Worm (Caenorhabditis elegans): ENCODE data around the gene srsx-18.

Gene srsx-18

DNA sequence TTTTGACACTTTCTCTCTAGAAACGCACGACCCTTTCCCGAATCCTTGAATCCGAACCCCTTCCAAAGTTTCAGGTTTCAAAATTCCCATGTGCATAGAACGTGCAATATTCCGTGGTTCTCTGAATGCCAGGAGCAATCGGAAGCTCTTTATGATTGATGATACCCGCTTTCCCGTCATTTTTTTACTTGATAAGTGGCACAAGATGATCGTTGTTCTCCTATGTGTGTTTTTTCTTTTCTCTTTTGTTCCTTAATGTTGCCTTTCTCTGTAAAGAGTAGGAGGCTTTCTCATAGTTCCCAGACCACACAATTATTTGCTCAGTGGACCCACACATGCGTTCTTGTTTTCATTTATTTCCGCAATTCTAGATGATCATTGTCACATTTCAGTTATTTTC is 33.5 kb upstream of the srsx-18 start:
- TF ChIP-seq unc-39 (tag; optimal IDR thresholded peaks at IDR 0.05) (no peak), elt-1 (tag; optimal IDR thresholded peaks at IDR 0.05; ENCODE audit: borderline replicate concordance, insufficient read depth) (no peak), unc-120 (tag; optimal IDR thresholded peaks at IDR 0.05; ENCODE audit: poor library complexity, severe bottlenecking) (no peak), drap-1 (GFP tag; optimal IDR thresholded peaks at IDR 0.05) (no peak), ceh-39 (tag; optimal IDR thresholded peaks at IDR 0.05) (no peak), nhr-76 (tag; optimal IDR thresholded peaks at IDR 0.05) (no peak), mls-2 (tag; optimal IDR thresholded peaks at IDR 0.05) (no peak), nhr-12 (tag; optimal IDR thresholded peaks at IDR 0.05) (no peak), zip-8 (tag; optimal IDR thresholded peaks at IDR 0.05) (no peak), tbx-8 (GFP tag; optimal IDR thresholded peaks at IDR 0.05) (no peak), ceh-83 (GFP tag; optimal IDR thresholded peaks at IDR 0.05) (no peak), lin-13 (tag; optimal IDR thresholded peaks at IDR 0.05) (no peak), hlh-1 (tag; optimal IDR thresholded peaks at IDR 0.05) (no peak), ham-2 (GFP tag; optimal IDR thresholded peaks at IDR 0.05) (no peak), ces-1 (GFP tag; optimal IDR thresholded peaks at IDR 0.05) (no peak), lin-32 (GFP tag; optimal IDR thresholded peaks at IDR 0.05) (no peak), M03D4.4 (tag; optimal IDR thresholded peaks at IDR 0.05) (no peak), mab-5 (tag; optimal IDR thresholded peaks at IDR 0.05) (no peak)

DNA sequence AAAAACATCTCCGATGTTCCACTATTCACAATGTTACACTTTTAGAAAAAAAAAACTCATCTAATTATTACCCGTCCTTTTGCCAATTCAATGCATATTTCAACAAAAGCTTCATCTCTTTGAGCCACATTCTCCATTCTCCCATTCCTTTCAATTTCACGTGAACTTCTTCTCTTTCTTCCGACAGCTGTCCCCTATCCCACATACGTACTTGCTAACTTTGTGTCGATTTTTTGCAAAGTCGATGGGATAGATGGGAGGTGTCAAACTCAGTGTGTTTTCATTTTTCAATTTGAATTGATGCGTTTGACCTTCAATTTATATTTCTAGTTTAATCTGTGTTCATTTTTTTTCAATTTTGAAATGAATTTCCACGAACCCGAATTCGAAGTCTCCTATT is 31.1 kb upstream of the srsx-18 start:
- TF ChIP-seq ceh-39 (tag; optimal IDR thresholded peaks at IDR 0.05) = no peak
- peak; percentile 32 for TF ChIP-seq hlh-1 (tag; optimal IDR thresholded peaks at IDR 0.05)
- no peak for TF ChIP-seq mab-5 (tag; optimal IDR thresholded peaks at IDR 0.05)
- no peak for TF ChIP-seq ham-2 (GFP tag; optimal IDR thresholded peaks at IDR 0.05)
- TF ChIP-seq tbx-8 (GFP tag; optimal IDR thresholded peaks at IDR 0.05) = no peak

DNA sequence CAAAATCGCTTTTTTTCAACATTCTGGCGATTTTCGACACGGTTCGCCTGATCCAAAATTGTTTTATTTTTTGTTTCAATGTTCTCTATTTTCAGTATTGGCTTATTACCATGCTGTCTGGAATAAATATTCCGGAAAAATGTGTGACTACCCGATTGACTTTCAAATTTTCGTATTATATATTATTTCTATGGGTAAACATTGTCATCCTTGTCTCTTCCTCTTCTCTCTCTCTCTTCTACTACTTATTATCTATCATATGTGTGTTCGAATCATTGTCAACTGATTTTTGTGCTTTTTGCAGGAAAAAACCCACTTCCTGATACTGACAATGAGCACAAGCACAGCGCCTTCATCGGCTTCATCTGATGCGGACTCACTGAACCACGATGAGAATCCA is 29.3 kb upstream of the srsx-18 start, which contains the start of gene C04E6.7:
Gene C04E6.7 (plus strand): TSS at position 301 of the 400 bp plus-strand sequence.
- no peak for TF ChIP-seq mls-2 (tag; optimal IDR thresholded peaks at IDR 0.05)
- TF ChIP-seq ces-1 (GFP tag; optimal IDR thresholded peaks at IDR 0.05) = no peak
- no peak for TF ChIP-seq M03D4.4 (tag; optimal IDR thresholded peaks at IDR 0.05)
- no peak for TF ChIP-seq unc-120 (tag; optimal IDR thresholded peaks at IDR 0.05; ENCODE audit: poor library complexity, severe bottlenecking)
- no peak for TF ChIP-seq zip-8 (tag; optimal IDR thresholded peaks at IDR 0.05)
- no peak for TF ChIP-seq snpc-4 (tag; optimal IDR thresholded peaks at IDR 0.05)
- no peak for TF ChIP-seq ceh-39 (tag; optimal IDR thresholded peaks at IDR 0.05)
- no peak for TF ChIP-seq drap-1 (GFP tag; optimal IDR thresholded peaks at IDR 0.05)
- no peak for TF ChIP-seq elt-1 (tag; optimal IDR thresholded peaks at IDR 0.05; ENCODE audit: borderline replicate concordance, insufficient read depth)
- TF ChIP-seq unc-39 (tag; optimal IDR thresholded peaks at IDR 0.05) = no peak
- no peak for TF ChIP-seq unc-62 (GFP tag; optimal IDR thresholded peaks at IDR 0.05)
- TF ChIP-seq flh-1 (GFP tag; optimal IDR thresholded peaks at IDR 0.05) = no peak
- TF ChIP-seq nhr-28 (tag; optimal IDR thresholded peaks at IDR 0.05) = no peak
- no peak for TF ChIP-seq lsy-2 (tag; optimal IDR thresholded peaks at IDR 0.05)
- TF ChIP-seq blmp-1 (tag; optimal IDR thresholded peaks at IDR 0.05) = no peak

ce11 chrV:5895021-5895420 is 27.3 kb upstream of the srsx-18 start, which contains the start of gene grd-9:
TSS of gene grd-9 (plus strand) at chrV:5895321.
- no peak for TF ChIP-seq nhr-237 (tag; optimal IDR thresholded peaks at IDR 0.05)
- no peak for TF ChIP-seq cnd-1 (tag; optimal IDR thresholded peaks at IDR 0.05)
- no peak for TF ChIP-seq unc-39 (tag; optimal IDR thresholded peaks at IDR 0.05)
- TF ChIP-seq nhr-28 (tag; optimal IDR thresholded peaks at IDR 0.05) = no peak
- no peak for TF ChIP-seq ham-2 (GFP tag; optimal IDR thresholded peaks at IDR 0.05)
- no peak for TF ChIP-seq nhr-76 (tag; optimal IDR thresholded peaks at IDR 0.05)
- no peak for TF ChIP-seq ces-1 (GFP tag; optimal IDR thresholded peaks at IDR 0.05)
- no peak for TF ChIP-seq tbx-8 (GFP tag; optimal IDR thresholded peaks at IDR 0.05)
- no peak for TF ChIP-seq drap-1 (GFP tag; optimal IDR thresholded peaks at IDR 0.05)

DNA sequence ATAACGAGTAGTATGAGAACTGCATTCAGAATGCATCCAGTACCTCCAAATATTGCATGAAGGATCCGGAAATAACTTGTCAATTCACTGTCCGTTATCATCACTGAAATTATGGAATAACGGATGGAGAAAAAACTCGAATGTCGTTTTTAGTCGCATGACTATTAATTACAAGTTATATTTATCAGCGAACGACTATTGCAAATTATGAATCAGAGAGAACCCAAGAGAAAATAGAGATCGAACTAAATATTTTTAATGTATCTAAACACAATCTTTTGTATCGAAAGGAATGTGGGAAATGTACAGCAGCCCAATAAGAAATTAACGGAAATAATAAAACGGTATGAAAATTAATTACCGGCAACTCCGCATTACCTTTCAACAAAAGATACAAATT is 22.4 kb upstream of the srsx-18 start, which contains the start of gene srd-16:
Gene srd-16 (minus strand): TSS at position 101 of the 400 bp plus-strand sequence.
- TF ChIP-seq nhr-12 (tag; optimal IDR thresholded peaks at IDR 0.05) (no peak), ztf-11 (tag; optimal IDR thresholded peaks at IDR 0.05) (no peak), unc-62 (GFP tag; optimal IDR thresholded peaks at IDR 0.05) (no peak), snpc-4 (tag; optimal IDR thresholded peaks at IDR 0.05) (no peak), flh-1 (GFP tag; optimal IDR thresholded peaks at IDR 0.05) (no peak), blmp-1 (tag; optimal IDR thresholded peaks at IDR 0.05) (no peak), pha-4 (tag; optimal IDR thresholded peaks at IDR 0.05) (no peak), nhr-76 (tag; optimal IDR thresholded peaks at IDR 0.05) (no peak), ces-1 (GFP tag; optimal IDR thresholded peaks at IDR 0.05) (no peak)

ce11 chrV:5901833-5902232 is 20.5 kb upstream of the srsx-18 start, which contains the start of gene C04E6.5:
TSS of gene C04E6.5 (plus strand) at chrV:5902133.
- TF ChIP-seq bed-3 (GFP tag; optimal IDR thresholded peaks at IDR 0.05) (no peak), nhr-76 (tag; optimal IDR thresholded peaks at IDR 0.05) (no peak), hlh-1 (tag; optimal IDR thresholded peaks at IDR 0.05) (no peak), drap-1 (GFP tag; optimal IDR thresholded peaks at IDR 0.05) (no peak), nhr-28 (tag; optimal IDR thresholded peaks at IDR 0.05) (no peak), ceh-39 (tag; optimal IDR thresholded peaks at IDR 0.05) (no peak), sptf-1 (tag; optimal IDR thresholded peaks at IDR 0.05) (no peak), ham-2 (GFP tag; optimal IDR thresholded peaks at IDR 0.05) (no peak), unc-120 (tag; optimal IDR thresholded peaks at IDR 0.05; ENCODE audit: poor library complexity, severe bottlenecking) (no peak), nhr-2 (tag; optimal IDR thresholded peaks at IDR 0.05) (no peak), unc-62 (GFP tag; optimal IDR thresholded peaks at IDR 0.05) (no peak), lin-32 (GFP tag; optimal IDR thresholded peaks at IDR 0.05) (no peak), tbx-8 (GFP tag; optimal IDR thresholded peaks at IDR 0.05) (no peak), elt-3 (tag; optimal IDR thresholded peaks at IDR 0.05) (no peak), sem-2 (GFP tag; optimal IDR thresholded peaks at IDR 0.05) (no peak), ceh-83 (GFP tag; optimal IDR thresholded peaks at IDR 0.05) (no peak), nhr-237 (tag; optimal IDR thresholded peaks at IDR 0.05) (no peak), mep-1 (tag; optimal IDR thresholded peaks at IDR 0.05) (no peak), unc-39 (tag; optimal IDR thresholded peaks at IDR 0.05) (no peak)
